Worm (Caenorhabditis elegans) whole organism, late embryonic: Measurements from ENCODE around the gene ZK742.3.

ENCODE experiments used
- C38D4.7 ChIP-seq: fragments of 200-800 bp; sonication (Bioruptor generic); optimal IDR thresholded peaks from 2 replicates; lab custom pipeline; 2018; ENCODE audit warnings: mild to moderate bottlenecking, missing genetic modification characterization, moderate library complexity, missing compliant biosample characterization
- pqm-1 ChIP-seq: sonication (generic microtip); optimal IDR thresholded peaks from 2 replicates; lab custom pipeline; 2016; ENCODE audit warnings: missing genetic modification characterization, missing compliant biosample characterization
- sox-4 ChIP-seq: sonication (generic microtip); optimal IDR thresholded peaks from 2 replicates; lab custom pipeline; 2017; ENCODE audit warnings: mild to moderate bottlenecking, missing genetic modification characterization, inconsistent platforms, missing compliant biosample characterization
- unc-3 ChIP-seq, 2 experiments: fragments of 200-800 bp in 1 of 2; sonication (Bioruptor generic) in 1 of 2; sonication (generic microtip) in 1 of 2; conservative IDR thresholded peaks in 1 of 2; optimal IDR thresholded peaks in 1 of 2; 2 replicates each; pipeline versions ENCODE4 v1.3.6 to Lab custom; 2016 to 2022; ENCODE audit warnings: missing compliant biosample characterization in 2 of 2, missing genetic modification characterization in 2 of 2, missing genetic modification reagents in 1 of 2
- unc-86 ChIP-seq: sonication (generic microtip); optimal IDR thresholded peaks from 2 replicates; lab custom pipeline; 2016; ENCODE audit warnings: missing genetic modification characterization, missing compliant biosample characterization

DNA sequence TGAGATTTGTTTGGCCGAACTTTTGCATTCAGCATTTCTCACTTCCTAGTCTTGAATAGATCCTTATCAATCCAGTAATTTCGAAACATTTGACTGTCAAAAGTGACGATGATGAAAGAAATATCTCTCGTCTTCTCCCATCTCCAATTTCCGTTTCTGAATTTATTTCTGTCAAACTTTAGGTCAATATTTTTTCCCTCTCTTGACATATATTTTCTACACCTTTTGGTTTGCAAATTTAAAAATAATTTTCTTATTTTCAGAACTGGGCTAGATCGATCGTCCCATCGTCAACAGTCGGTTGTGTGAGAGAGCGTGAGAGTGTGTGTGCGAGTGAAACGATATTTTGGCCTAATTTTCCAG, 4.9 kb downstream of the ZK742.3 start, which contains the start of gene xpo-1:
- no peak for TF ChIP-seq sox-4
- TF ChIP-seq pqm-1 (tag; lab: Kevin White, UChicago): no peak
- no peak for TF ChIP-seq unc-86 (tag; lab: Kevin White, UChicago)
- TF ChIP-seq unc-3 (GFP tag; conservative IDR thresholded peaks at IDR 0.05; lab: Robert Waterston, UW): no peak
- TF ChIP-seq unc-3 (tag; optimal IDR thresholded peaks at IDR 0.05; lab: Kevin White, UChicago): no peak
- no peak for TF ChIP-seq C38D4.7
